Worm (Caenorhabditis elegans) whole organism, L4 larva: ENCODE data around the gene M04D8.5.
A peak's percentile ranks its signal among the peaks of the same experiment; 100 is the strongest.

ENCODE experiments used
- F37D6.2 ChIP-seq: sonication (generic microtip); optimal IDR thresholded peaks from 2 replicates; lab custom pipeline; 2016; ENCODE audit warnings: mild to moderate bottlenecking, missing genetic modification characterization, missing compliant biosample characterization
- F44E2.7 ChIP-seq: fragments of 200-800 bp; sonication (Bioruptor generic); IDR thresholded peaks from 2 replicates; pipeline ENCODE4 v2.1.2; 2022; ENCODE audit warnings: missing genetic modification characterization, missing compliant biosample characterization
- R02D3.7 ChIP-seq: fragments of 150-350 bp; sonication (generic microtip); optimal IDR thresholded peaks from 3 replicates; lab custom pipeline; 2014; ENCODE audit warnings: missing biosample characterization, missing genetic modification characterization
- Y105C5A.15 ChIP-seq: fragments of 200-800 bp; sonication (Bioruptor generic); IDR thresholded peaks from 2 replicates; pipeline ENCODE4 v1.3.6; 2022; ENCODE audit warnings: missing genetic modification characterization, missing compliant biosample characterization
- Y75B8A.6 ChIP-seq: fragments of 200-800 bp; sonication (Bioruptor generic); IDR thresholded peaks from 2 replicates; pipeline ENCODE4 v1.3.6; 2022; ENCODE audit warnings: missing genetic modification reagents, missing genetic modification characterization, missing compliant biosample characterization
- aha-1 ChIP-seq: fragments of 150-350 bp; peaks from one replicate; lab custom pipeline; 2014; ENCODE audit warnings: missing biosample characterization, missing genetic modification characterization
- aly-2 ChIP-seq: sonication (generic microtip); optimal IDR thresholded peaks from 2 replicates; lab custom pipeline; 2018; ENCODE audit warnings: missing biosample characterization, missing genetic modification characterization
- attf-4 ChIP-seq: sonication (generic microtip); optimal IDR thresholded peaks from 3 replicates; lab custom pipeline; 2017; ENCODE audit warnings: missing biosample characterization, missing genetic modification characterization
- ceh-32 ChIP-seq: sonication (generic microtip); optimal IDR thresholded peaks from 2 replicates; lab custom pipeline; 2016; ENCODE audit warnings: mild to moderate bottlenecking, missing genetic modification characterization, missing compliant biosample characterization; ENCODE audit not compliant: poor library complexity
- ceh-44 ChIP-seq: fragments of 200-800 bp; sonication (Bioruptor generic); IDR thresholded peaks from 2 replicates; pipeline ENCODE4 v1.3.6; 2022; ENCODE audit warnings: missing genetic modification reagents, missing genetic modification characterization, missing compliant biosample characterization
- ces-1 ChIP-seq: fragments of 150-350 bp; sonication (generic microtip); optimal IDR thresholded peaks from 4 replicates; lab custom pipeline; 2014; ENCODE audit warnings: missing biosample characterization, missing genetic modification reagents, missing genetic modification characterization
- daf-12 ChIP-seq: fragments of 150-350 bp; optimal IDR thresholded peaks from 2 replicates; lab custom pipeline; 2014; ENCODE audit warnings: missing biosample characterization, missing genetic modification reagents, missing genetic modification characterization
- daf-19 ChIP-seq: fragments of 200-800 bp; sonication (Bioruptor generic); conservative IDR thresholded peaks from 2 replicates; pipeline ENCODE4 v1.3.6; 2022; ENCODE audit warnings: missing genetic modification characterization, missing compliant biosample characterization
- duxl-1 ChIP-seq: sonication (generic microtip); optimal IDR thresholded peaks from 2 replicates; lab custom pipeline; 2016; ENCODE audit warnings: mild to moderate bottlenecking, missing genetic modification characterization, moderate library complexity, missing compliant biosample characterization; ENCODE audit not compliant: poor library complexity
- egl-27 ChIP-seq: sonication (generic microtip); optimal IDR thresholded peaks from 3 replicates; lab custom pipeline; 2017; ENCODE audit warnings: missing biosample characterization, missing genetic modification reagents, missing genetic modification characterization
- hmg-1.1 ChIP-seq: fragments of 200-800 bp; sonication (Bioruptor generic); IDR thresholded peaks from 2 replicates; pipeline ENCODE4 v1.3.6; 2022; ENCODE audit warnings: missing genetic modification reagents, missing genetic modification characterization, missing compliant biosample characterization
- lin-29 ChIP-seq: fragments of 200-800 bp; sonication (Bioruptor generic); IDR thresholded peaks from 2 replicates; pipeline ENCODE4 v1.3.6; 2022; ENCODE audit warnings: missing genetic modification reagents, missing genetic modification characterization, missing compliant biosample characterization
- lir-3 ChIP-seq: sonication (generic microtip); optimal IDR thresholded peaks from 2 replicates; lab custom pipeline; 2016; ENCODE audit warnings: mild to moderate bottlenecking, missing genetic modification characterization, missing compliant biosample characterization
- lsy-2 ChIP-seq, 2 experiments: fragments of 150-350 bp in 1 of 2; sonication (generic microtip) in 1 of 2; optimal IDR thresholded peaks; 2 replicates each; lab custom pipeline; 2014 to 2017; ENCODE audit warnings: missing biosample characterization in 2 of 2, missing genetic modification characterization in 2 of 2
- mxl-2 ChIP-seq: fragments of 200-800 bp; sonication (Bioruptor generic); conservative IDR thresholded peaks from 2 replicates; pipeline ENCODE4 v1.3.6; 2022; ENCODE audit warnings: missing genetic modification reagents, missing genetic modification characterization, missing compliant biosample characterization
- nhr-11 ChIP-seq: fragments of 150-350 bp; optimal IDR thresholded peaks from 2 replicates; lab custom pipeline; 2014; ENCODE audit warnings: missing biosample characterization, missing genetic modification characterization
- nhr-25 ChIP-seq: sonication (generic microtip); optimal IDR thresholded peaks from 2 replicates; lab custom pipeline; 2017; ENCODE audit warnings: missing genetic modification characterization, mild to moderate bottlenecking, missing compliant biosample characterization, antibody characterized with exemption, moderate library complexity, borderline replicate concordance; ENCODE audit not compliant: insufficient read depth
- nhr-28 ChIP-seq: fragments of 150-350 bp; optimal IDR thresholded peaks from 2 replicates; lab custom pipeline; 2014; ENCODE audit warnings: missing biosample characterization, missing genetic modification characterization
- nhr-42 ChIP-seq: fragments of 200-800 bp; sonication (Bioruptor generic); IDR thresholded peaks from 2 replicates; pipeline ENCODE4 v1.3.6; 2022; ENCODE audit warnings: missing genetic modification characterization, missing compliant biosample characterization
- nhr-76 ChIP-seq: fragments of 150-350 bp; optimal IDR thresholded peaks from 2 replicates; lab custom pipeline; 2014; ENCODE audit warnings: missing biosample characterization, missing genetic modification characterization
- php-3 ChIP-seq: fragments of 200-800 bp; sonication (Bioruptor generic); IDR thresholded peaks from 2 replicates; pipeline ENCODE4 v1.3.6; 2022; ENCODE audit warnings: missing genetic modification reagents, missing genetic modification characterization, missing compliant biosample characterization
- pqm-1 ChIP-seq: sonication (generic microtip); optimal IDR thresholded peaks from 2 replicates; lab custom pipeline; 2017; ENCODE audit warnings: missing biosample characterization, missing genetic modification characterization
- sdz-12 ChIP-seq: fragments of 200-800 bp; sonication (Bioruptor generic); optimal IDR thresholded peaks from 2 replicates; lab custom pipeline; 2018; ENCODE audit warnings: mild to moderate bottlenecking, missing genetic modification characterization, missing compliant biosample characterization
- skn-1 ChIP-seq: fragments of 150-350 bp; optimal IDR thresholded peaks from 2 replicates; lab custom pipeline; 2014; ENCODE audit warnings: missing biosample characterization, missing genetic modification characterization
- tag-97 ChIP-seq: fragments of 200-800 bp; sonication (Bioruptor generic); IDR thresholded peaks from 2 replicates; pipeline ENCODE4 v1.3.6; 2022; ENCODE audit warnings: missing genetic modification characterization, missing compliant biosample characterization
- unc-62 ChIP-seq, 3 experiments: fragments of 150-350 bp in 1 of 3; sonication (generic microtip); optimal IDR thresholded peaks in 2 of 3; peaks in 1 of 3; 1 replicate in 1 of 3; 2 replicates in 2 of 3; lab custom pipeline; 2014 to 2017; ENCODE audit warnings: missing biosample characterization in 3 of 3, missing genetic modification characterization in 3 of 3, missing genetic modification reagents in 3 of 3, missing genotype in 1 of 3
- vab-7 ChIP-seq: fragments of 200-800 bp; sonication (Bioruptor generic); IDR thresholded peaks from 2 replicates; pipeline ENCODE4 v1.3.6; 2022; ENCODE audit warnings: missing genetic modification reagents, missing genetic modification characterization, missing compliant biosample characterization
- zfp-2 ChIP-seq: sonication (generic microtip); optimal IDR thresholded peaks from 2 replicates; lab custom pipeline; 2016; ENCODE audit warnings: mild to moderate bottlenecking, missing genetic modification characterization, missing compliant biosample characterization
- zfp-3 ChIP-seq: fragments of 200-800 bp; sonication (Bioruptor generic); conservative IDR thresholded peaks from 2 replicates; pipeline ENCODE4 v1.3.6; 2022; ENCODE audit warnings: missing genetic modification reagents, missing genetic modification characterization, missing compliant biosample characterization
- zip-11 ChIP-seq: fragments of 200-800 bp; sonication (Bioruptor generic); IDR thresholded peaks from 2 replicates; pipeline ENCODE4 v1.3.6; 2022; ENCODE audit warnings: missing genetic modification characterization, missing compliant biosample characterization

The M04D8.5 gene

DNA sequence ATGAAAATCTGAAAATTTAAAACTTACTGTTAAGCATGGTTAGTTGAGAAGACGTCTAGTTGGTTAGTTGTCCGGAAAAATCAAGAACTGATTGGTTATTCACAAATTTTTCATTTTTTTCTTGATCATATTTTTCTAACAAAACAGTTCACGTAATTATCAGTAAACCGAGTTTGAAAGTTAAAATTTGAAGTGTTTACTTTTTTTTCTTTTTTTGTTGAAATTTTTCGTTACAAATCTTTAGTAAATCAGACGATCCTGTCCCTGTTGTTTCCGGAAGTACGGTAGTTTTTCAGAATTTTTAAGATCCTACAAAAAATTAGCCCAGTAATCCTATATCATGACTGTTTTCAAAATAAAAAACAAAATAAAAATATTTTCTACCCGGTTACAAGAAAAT is 32.7 kb downstream of the M04D8.5 start, which contains the start of gene C05B5.2:
Gene C05B5.2 (minus strand): TSS at position 101 of the 400 bp plus-strand sequence.
- no peak for TF ChIP-seq Y105C5A.15 (GFP tag; lab: Robert Waterston, UW)
- no peak for TF ChIP-seq daf-19 (GFP tag; lab: Robert Waterston, UW)
- no peak for TF ChIP-seq lsy-2 (tag; optimal IDR thresholded peaks at IDR 0.05; lab: Kevin White, UChicago)
- no peak for TF ChIP-seq hmg-1.1
- TF ChIP-seq php-3 (GFP tag; lab: Robert Waterston, UW): no peak
- no peak for TF ChIP-seq F37D6.2 (tag; lab: Kevin White, UChicago)
- TF ChIP-seq skn-1 (tag; lab: Kevin White, UChicago): no peak
- TF ChIP-seq ceh-32 (tag; lab: Kevin White, UChicago): no peak
- TF ChIP-seq zip-11: no peak
- TF ChIP-seq vab-7 (GFP tag; lab: Robert Waterston, UW): no peak
- TF ChIP-seq R02D3.7: no peak
- no peak for TF ChIP-seq lin-29 (GFP tag; lab: Robert Waterston, UW)
- no peak for TF ChIP-seq attf-4
- no peak for TF ChIP-seq aha-1 (tag; lab: Kevin White, UChicago)
- no peak for TF ChIP-seq F44E2.7 (GFP tag; lab: Robert Waterston, UW)
- no peak for TF ChIP-seq aly-2 (tag; lab: Kevin White, UChicago)
- TF ChIP-seq egl-27 (tag; lab: Kevin White, UChicago): no peak
- TF ChIP-seq, all 104 proteins: peak for 0

DNA sequence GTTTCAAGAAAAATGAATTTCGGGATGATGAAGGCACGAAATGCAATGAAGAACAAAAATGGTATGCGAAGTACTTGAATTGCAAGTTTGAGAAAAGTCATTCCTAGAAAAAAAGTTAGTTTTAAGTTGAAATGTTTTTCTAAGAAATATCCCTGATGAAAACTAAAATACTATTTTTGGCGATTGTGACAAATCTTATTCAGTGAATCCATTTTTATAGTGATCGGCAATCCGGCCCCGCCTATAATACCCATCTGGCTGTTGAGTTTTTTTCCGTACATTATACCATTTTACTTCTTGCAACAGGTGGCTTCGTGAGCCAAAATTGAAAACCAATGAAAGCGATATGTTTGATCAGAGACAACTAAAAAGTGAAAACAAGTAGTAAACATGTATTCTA is 33.9 kb downstream of the M04D8.5 start, which contains the start of gene C05B5.17:
Gene C05B5.17 (minus strand): TSS at position 101 of the 400 bp plus-strand sequence.
- TF ChIP-seq zfp-3 (GFP tag; lab: Robert Waterston, UW) (no peak), mxl-2 (no peak), attf-4 (no peak), unc-62 (GFP tag; optimal IDR thresholded peaks at IDR 0.05 in 1 of 2; lab: Kevin White, UChicago) (no peak), unc-62 (tag; optimal IDR thresholded peaks at IDR 0.05; lab: Kevin White, UChicago) (no peak), lsy-2 (tag; optimal IDR thresholded peaks at IDR 0.05; lab: Kevin White, UChicago) (no peak), duxl-1 (tag; lab: Kevin White, UChicago) (no peak), skn-1 (tag; lab: Kevin White, UChicago) (no peak), Y105C5A.15 (GFP tag; lab: Robert Waterston, UW) (no peak), sdz-12 (GFP tag; lab: Kevin White, UChicago) (no peak), vab-7 (GFP tag; lab: Robert Waterston, UW) (no peak), lir-3 (no peak), egl-27 (tag; lab: Kevin White, UChicago) (no peak), ceh-44 (GFP tag; lab: Robert Waterston, UW) (no peak), tag-97 (GFP tag; lab: Robert Waterston, UW) (no peak), pqm-1 (no peak), nhr-25 (tag; lab: Kevin White, UChicago) (no peak), nhr-11 (no peak), nhr-76 (tag; lab: Kevin White, UChicago) (no peak), nhr-42 (no peak), zfp-2 (tag; lab: Kevin White, UChicago) (no peak)

DNA sequence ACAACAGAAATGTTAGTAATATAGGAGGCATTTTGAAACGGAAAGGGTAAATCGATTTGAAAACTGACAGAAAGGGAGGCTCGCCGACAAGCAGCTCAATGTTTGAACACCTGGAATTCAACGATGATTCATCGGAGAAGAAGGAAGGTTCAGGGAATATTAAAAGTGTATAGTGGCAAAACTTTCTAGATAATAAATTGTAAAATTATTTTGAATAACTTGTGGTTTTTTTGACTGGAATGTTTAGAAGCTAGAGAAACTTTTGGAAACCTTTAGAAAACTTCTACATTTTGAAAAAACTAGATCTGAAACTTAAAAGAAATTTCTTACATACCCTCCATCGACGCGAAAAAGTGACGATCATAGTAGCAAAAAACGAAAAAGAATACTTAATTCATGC is 35.2 kb downstream of the M04D8.5 start, which contains the start of gene pqn-8:
Gene pqn-8 (minus strand): TSS at position 101 of the 400 bp plus-strand sequence.
- no peak for TF ChIP-seq Y75B8A.6 (GFP tag; lab: Robert Waterston, UW)
- TF ChIP-seq nhr-28 (tag; lab: Kevin White, UChicago): no peak
- TF ChIP-seq ceh-44 (GFP tag; lab: Robert Waterston, UW): no peak
- TF ChIP-seq ces-1 (GFP tag; lab: Kevin White, UChicago): no peak
- TF ChIP-seq mxl-2: no peak
- TF ChIP-seq, all 104 proteins: peak for 0

ce11 chrIII:9993535-9993934 is 39.6 kb downstream of the M04D8.5 start, which contains the start of gene C05B5.4:
Gene C05B5.4 (plus strand): TSS chrIII:9993885.
- TF ChIP-seq unc-62 (GFP tag; optimal IDR thresholded peaks at IDR 0.05 in 1 of 2; lab: Kevin White, UChicago) (peak in 1 of 2 experiments; percentile 53), unc-62 (tag; optimal IDR thresholded peaks at IDR 0.05; lab: Kevin White, UChicago) (no peak), daf-12 (tag; lab: Kevin White, UChicago) (no peak), aha-1 (tag; lab: Kevin White, UChicago) (no peak), egl-27 (tag; lab: Kevin White, UChicago) (no peak)
